Fruit fly (Drosophila melanogaster): Measurements from ENCODE around the gene Cyp28c1.

Gene Cyp28c1

DNA sequence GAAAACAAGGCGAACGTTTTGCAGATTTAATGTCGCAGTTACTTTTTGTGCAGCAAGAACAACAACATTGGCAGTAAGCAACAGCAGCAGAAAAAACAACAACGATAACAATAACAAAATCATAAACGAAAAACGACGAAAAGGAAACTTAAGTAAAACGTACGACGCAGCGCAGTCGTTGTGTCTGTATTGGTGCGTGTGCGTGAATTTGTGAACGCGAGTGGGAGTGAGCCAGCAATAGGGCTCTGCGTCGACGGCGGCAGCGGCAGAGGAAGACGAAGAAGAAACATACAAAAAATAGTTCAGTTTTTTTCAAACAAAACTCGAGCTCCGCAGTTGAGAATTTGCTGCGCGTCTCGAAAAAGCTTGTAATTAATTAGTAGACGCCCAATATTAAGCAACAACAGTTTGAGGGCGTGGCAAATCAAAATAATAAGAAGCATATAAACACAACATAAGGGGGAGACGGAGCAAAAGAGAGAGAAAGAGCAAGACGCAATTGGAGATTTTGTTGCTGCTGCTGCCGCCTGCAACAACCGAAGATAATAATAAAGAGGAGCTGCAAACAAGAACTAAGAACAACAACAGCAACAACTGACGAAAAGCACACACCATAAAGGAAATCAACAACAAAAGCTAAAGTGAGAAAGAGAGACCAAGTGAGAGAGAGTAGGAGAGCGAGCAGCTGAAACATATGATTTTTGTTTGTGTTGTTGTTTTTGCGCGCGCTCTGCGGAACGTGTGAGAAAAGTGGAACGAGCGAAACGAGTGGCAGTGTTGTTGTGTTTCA lies 22.0 kb upstream of the Cyp28c1 start (continued):
- TF ChIP-seq eg (GFP tag; IDR thresholded peaks at IDR 0.05) (peak; percentile 39; the same call in 1 of the 3 replicates), lz (GFP tag; optimal IDR thresholded peaks at IDR 0.05) (no peak), CG10631 (GFP tag; optimal IDR thresholded peaks at IDR 0.05) (no peak), salr (GFP tag; optimal IDR thresholded peaks at IDR 0.05) (no peak), CG11762 (GFP tag; optimal IDR thresholded peaks at IDR 0.05; ENCODE audit: insufficient read depth) (no peak), Met (GFP tag; optimal IDR thresholded peaks at IDR 0.05) (no peak), CG3919 (GFP tag; optimal IDR thresholded peaks at IDR 0.05) (no peak), cyc (GFP tag; optimal IDR thresholded peaks at IDR 0.05) (no peak), Hr38 (GFP tag; optimal IDR thresholded peaks at IDR 0.05) (no peak), Ets21C (GFP tag; optimal IDR thresholded peaks at IDR 0.05) (no peak), CG4318 (GFP tag; optimal IDR thresholded peaks at IDR 0.05) (no peak), Eip75B (GFP tag; optimal IDR thresholded peaks at IDR 0.05) (no peak)

DNA sequence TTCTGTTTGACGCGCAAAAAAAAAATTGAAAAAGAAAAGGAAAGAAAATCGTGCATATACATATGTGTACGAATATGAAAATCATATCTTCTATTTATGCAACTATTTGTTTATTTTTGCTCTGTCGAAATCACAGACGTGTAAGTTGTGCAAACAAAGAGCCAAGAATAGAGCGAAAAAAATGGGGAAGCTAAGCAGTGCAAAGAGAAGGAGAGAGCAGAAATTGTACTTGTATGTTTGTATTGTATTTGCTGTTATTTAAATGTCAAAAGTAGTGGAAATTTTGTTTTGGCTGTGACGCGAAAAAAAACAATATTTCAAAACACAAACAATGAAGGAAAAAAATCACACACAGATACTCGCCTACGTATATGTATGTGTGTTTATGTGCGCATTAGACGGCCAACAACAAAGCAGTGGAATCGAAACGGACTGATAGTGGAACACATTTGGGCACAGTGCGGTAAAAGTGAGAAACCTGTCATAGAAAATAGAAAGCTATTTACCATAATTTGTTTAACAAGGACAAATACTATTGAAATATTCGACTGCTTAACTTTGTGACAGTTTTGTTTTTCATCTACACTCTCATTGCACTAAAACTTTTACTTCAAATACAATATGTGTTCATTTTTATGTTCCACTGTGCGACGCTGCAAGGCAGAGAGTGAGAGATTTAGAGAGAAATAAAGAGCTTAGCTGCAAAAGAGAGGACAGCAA lies 21.2 kb upstream of the Cyp28c1 start:
- TF ChIP-seq Sox15 (GFP tag; optimal IDR thresholded peaks at IDR 0.05) (peak; percentile 74), net (GFP tag; optimal IDR thresholded peaks at IDR 0.05) (peak; percentile 95), dsx (GFP tag; optimal IDR thresholded peaks at IDR 0.05; ENCODE audit: poor library complexity, severe bottlenecking) (peak; percentile 85), CG6808 (GFP tag; optimal IDR thresholded peaks at IDR 0.05) (peak; percentile 77), CG7368 (GFP tag; optimal IDR thresholded peaks at IDR 0.05) (peak; percentile 93), Eip78C (GFP tag) (peak; percentile 98), CG11294 (GFP tag; IDR thresholded peaks at IDR 0.05) (peak; percentile 95), pdm3 (GFP tag; optimal IDR thresholded peaks at IDR 0.05) (peak; percentile 95), Smox (GFP tag; optimal IDR thresholded peaks at IDR 0.05) (peak; percentile 91), achi (GFP tag; optimal IDR thresholded peaks at IDR 0.05) (peak; percentile 95), eg (GFP tag; IDR thresholded peaks at IDR 0.05) (peak; percentile 98), vri (GFP tag; optimal IDR thresholded peaks at IDR 0.05) (peak; percentile 92), CG8632 (GFP tag; optimal IDR thresholded peaks at IDR 0.05) (peak; percentile 88), CG31627 (GFP tag; optimal IDR thresholded peaks at IDR 0.05) (peak; percentile 89), Hr4 (GFP tag; optimal IDR thresholded peaks at IDR 0.05) (peak; percentile 98), CG32006 (GFP tag; optimal IDR thresholded peaks at IDR 0.05) (peak; percentile 97), CG15336 (GFP tag; IDR thresholded peaks at IDR 0.05) (peak; percentile 99), Eip93F (GFP tag; optimal IDR thresholded peaks at IDR 0.05) (peak; percentile 60), topi (GFP tag; optimal IDR thresholded peaks at IDR 0.05) (peak; percentile 93), CG11902 (GFP tag; optimal IDR thresholded peaks at IDR 0.05) (peak; percentile 68), CG8119 (GFP tag; IDR thresholded peaks at IDR 0.05) (peak; percentile 98), Sox102F (GFP tag; optimal IDR thresholded peaks at IDR 0.05) (peak; percentile 94), CG6792 (GFP tag; optimal IDR thresholded peaks at IDR 0.05) (peak; percentile 92), CG9139 (GFP tag; optimal IDR thresholded peaks at IDR 0.05) (peak; percentile 48), fd59A (GFP tag; optimal IDR thresholded peaks at IDR 0.05) (peak; percentile 83), CG34406 (GFP tag; optimal IDR thresholded peaks at IDR 0.05) (peak; percentile 90), CG3032 (tag; optimal IDR thresholded peaks at IDR 0.05) (peak; percentile 82), Ets96B (tag; optimal IDR thresholded peaks at IDR 0.05) (peak; percentile 90), CG6163 (GFP tag; IDR thresholded peaks at IDR 0.05) (peak; percentile 96), lz (GFP tag; optimal IDR thresholded peaks at IDR 0.05) (peak; percentile 94), Ets21C (GFP tag; optimal IDR thresholded peaks at IDR 0.05) (peak; percentile 85), CG10631 (GFP tag; optimal IDR thresholded peaks at IDR 0.05) (peak; percentile 92), salr (GFP tag; optimal IDR thresholded peaks at IDR 0.05) (peak; percentile 67 to 91), CG1621 (tag; optimal IDR thresholded peaks at IDR 0.05) (peak; percentile 87), CG11762 (GFP tag; optimal IDR thresholded peaks at IDR 0.05; ENCODE audit: insufficient read depth) (peak; percentile 94), acj6 (GFP tag; optimal IDR thresholded peaks at IDR 0.05) (peak; percentile 93), Met (GFP tag; optimal IDR thresholded peaks at IDR 0.05) (peak; percentile 95), cyc (GFP tag; optimal IDR thresholded peaks at IDR 0.05) (peak; percentile 87), svp (GFP tag) (peak; percentile 96), Lpt (GFP tag; optimal IDR thresholded peaks at IDR 0.05) (peak; percentile 96), Eip75B (GFP tag; optimal IDR thresholded peaks at IDR 0.05) (peak; percentile 94), Hr39 (GFP tag; optimal IDR thresholded peaks at IDR 0.05) (peak; percentile 91), fd85E (GFP tag; optimal IDR thresholded peaks at IDR 0.05) (peak; percentile 66)
